Worm (Caenorhabditis elegans): ENCODE results near the gene C16C8.10.

ce11 chrII:3441377-3441776 is 23.1 kb downstream of the C16C8.10 start, which contains the start of gene C16C8.27:
- TF ChIP-seq ztf-23 (GFP tag; IDR thresholded peaks at IDR 0.05) (no peak), T22C8.4 (GFP tag; IDR thresholded peaks at IDR 0.05) (no peak), ztf-29 (GFP tag; IDR thresholded peaks at IDR 0.05) (no peak), med-1 (GFP tag; optimal IDR thresholded peaks at IDR 0.05; ENCODE audit: insufficient read depth) (no peak), cog-1 (tag; optimal IDR thresholded peaks at IDR 0.05) (no peak), flt-1 (GFP tag; IDR thresholded peaks at IDR 0.05) (no peak), klf-2 (GFP tag; conservative IDR thresholded peaks at IDR 0.05) (no peak)
